Worm (Caenorhabditis elegans): ENCODE measurements around the gene Y69E1A.8.

Gene Y69E1A.8

DNA sequence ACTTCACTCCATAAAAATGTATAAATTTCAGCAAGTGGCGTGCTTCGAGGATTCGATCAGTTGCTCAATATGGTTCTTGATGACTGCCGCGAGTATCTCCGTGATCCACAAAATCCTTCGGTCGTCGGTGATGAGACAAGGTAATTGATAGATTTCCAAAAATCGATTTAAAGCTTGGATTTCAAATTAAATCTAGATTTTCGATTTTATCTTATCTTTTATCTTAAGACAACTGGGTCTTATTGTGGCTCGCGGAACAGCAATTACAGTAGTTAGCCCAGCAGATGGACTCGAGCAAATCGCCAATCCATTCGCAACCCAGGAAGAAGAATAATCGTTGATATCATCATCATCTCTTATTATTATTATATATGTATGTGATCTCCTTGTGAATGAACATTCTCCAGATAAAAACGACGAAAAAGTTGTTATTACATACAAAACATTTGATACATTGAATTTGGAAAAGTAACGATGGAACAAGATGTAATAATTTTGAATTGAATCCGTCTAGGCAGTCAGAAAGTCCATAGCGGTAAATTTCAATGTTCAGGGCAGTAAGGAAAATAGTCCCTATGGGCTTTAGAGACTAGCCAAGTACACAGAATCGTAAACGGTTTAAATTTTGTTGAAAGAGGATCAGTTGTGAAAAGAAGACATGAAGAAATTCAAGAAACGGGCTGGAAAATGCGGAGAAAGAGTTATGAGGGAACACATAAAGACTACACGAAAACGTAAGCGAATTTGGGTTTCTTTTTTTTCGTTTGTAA, 32.4 kb upstream of the Y69E1A.8 start:
- TF ChIP-seq unc-120 (tag; optimal IDR thresholded peaks at IDR 0.05; ENCODE audit: poor library complexity, severe bottlenecking) (no peak), ces-1 (GFP tag; optimal IDR thresholded peaks at IDR 0.05) (no peak), mls-2 (tag; optimal IDR thresholded peaks at IDR 0.05) (no peak), nhr-2 (tag; optimal IDR thresholded peaks at IDR 0.05) (no peak), zip-8 (tag; optimal IDR thresholded peaks at IDR 0.05) (no peak), ham-2 (GFP tag; optimal IDR thresholded peaks at IDR 0.05) (no peak), elt-3 (tag; optimal IDR thresholded peaks at IDR 0.05) (no peak), tbx-8 (GFP tag; optimal IDR thresholded peaks at IDR 0.05) (no peak), ceh-83 (GFP tag; optimal IDR thresholded peaks at IDR 0.05) (no peak), sptf-1 (tag; optimal IDR thresholded peaks at IDR 0.05) (no peak), lin-32 (GFP tag; optimal IDR thresholded peaks at IDR 0.05) (no peak), ztf-11 (tag; optimal IDR thresholded peaks at IDR 0.05) (no peak), M03D4.4 (tag; optimal IDR thresholded peaks at IDR 0.05) (no peak), lin-13 (tag; optimal IDR thresholded peaks at IDR 0.05) (no peak), sem-2 (GFP tag; optimal IDR thresholded peaks at IDR 0.05) (no peak), blmp-1 (tag; optimal IDR thresholded peaks at IDR 0.05) (no peak), nhr-28 (tag; optimal IDR thresholded peaks at IDR 0.05) (no peak), ceh-43 (GFP tag; optimal IDR thresholded peaks at IDR 0.05) (no peak)

DNA sequence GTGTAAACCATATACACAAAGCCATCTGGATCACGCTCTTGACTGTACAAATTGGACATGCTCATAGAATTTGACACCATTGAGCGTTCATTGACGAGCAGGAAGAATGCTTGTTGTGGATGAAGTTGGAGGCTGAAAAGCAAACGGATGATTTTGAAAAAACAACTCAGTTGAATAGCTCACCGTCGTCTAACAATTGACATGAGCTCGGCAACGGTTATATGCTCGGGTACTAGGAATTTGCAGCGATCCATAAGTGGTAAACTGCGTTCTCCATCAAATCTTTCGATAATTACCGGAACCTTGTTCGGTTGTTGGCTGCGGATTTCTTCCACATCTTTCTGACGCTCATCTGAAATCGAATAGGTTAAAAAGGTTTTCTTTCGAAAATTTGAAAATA, 31.6 kb upstream of the Y69E1A.8 start:
- TF ChIP-seq nhr-28 (tag; optimal IDR thresholded peaks at IDR 0.05): no peak
- TF ChIP-seq bed-3 (GFP tag; optimal IDR thresholded peaks at IDR 0.05): no peak
- no peak for TF ChIP-seq zip-8 (tag; optimal IDR thresholded peaks at IDR 0.05)
- TF ChIP-seq ces-1 (GFP tag; optimal IDR thresholded peaks at IDR 0.05): no peak

DNA sequence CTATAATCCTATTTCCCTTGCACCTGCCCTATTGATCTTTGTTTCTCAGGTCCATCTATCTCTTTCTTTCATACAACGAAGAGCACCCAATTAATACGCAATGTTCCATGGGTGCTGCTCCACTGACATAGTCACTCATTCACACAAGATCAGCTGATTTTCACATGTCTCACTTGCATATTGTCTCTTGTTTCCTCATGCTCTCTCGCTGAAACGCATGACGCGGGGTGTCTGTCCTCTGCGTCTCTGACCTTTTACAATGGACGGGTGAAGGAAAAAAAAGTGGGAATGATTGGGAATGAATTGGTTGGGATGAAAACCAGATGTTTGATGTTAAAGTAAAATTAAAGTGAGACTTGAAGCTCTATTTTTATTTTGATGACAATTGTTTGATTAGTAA, 31.1 kb upstream of the Y69E1A.8 start:
- TF ChIP-seq unc-120 (tag; optimal IDR thresholded peaks at IDR 0.05; ENCODE audit: poor library complexity, severe bottlenecking) (peak; percentile 73), hlh-1 (tag; optimal IDR thresholded peaks at IDR 0.05) (peak; percentile 75), unc-62 (GFP tag; optimal IDR thresholded peaks at IDR 0.05) (peak; percentile 95), nhr-2 (tag; optimal IDR thresholded peaks at IDR 0.05) (peak; percentile 40), ces-1 (GFP tag; optimal IDR thresholded peaks at IDR 0.05) (peak; percentile 47), sptf-1 (tag; optimal IDR thresholded peaks at IDR 0.05) (peak; percentile 6), mls-2 (tag; optimal IDR thresholded peaks at IDR 0.05) (peak; percentile 12), cnd-1 (tag; optimal IDR thresholded peaks at IDR 0.05) (peak; percentile 27), lsy-2 (tag; optimal IDR thresholded peaks at IDR 0.05) (peak; percentile 40), M03D4.4 (tag; optimal IDR thresholded peaks at IDR 0.05) (no peak), ztf-11 (tag; optimal IDR thresholded peaks at IDR 0.05) (no peak), mep-1 (tag; optimal IDR thresholded peaks at IDR 0.05) (no peak), ceh-83 (GFP tag; optimal IDR thresholded peaks at IDR 0.05) (no peak)

DNA sequence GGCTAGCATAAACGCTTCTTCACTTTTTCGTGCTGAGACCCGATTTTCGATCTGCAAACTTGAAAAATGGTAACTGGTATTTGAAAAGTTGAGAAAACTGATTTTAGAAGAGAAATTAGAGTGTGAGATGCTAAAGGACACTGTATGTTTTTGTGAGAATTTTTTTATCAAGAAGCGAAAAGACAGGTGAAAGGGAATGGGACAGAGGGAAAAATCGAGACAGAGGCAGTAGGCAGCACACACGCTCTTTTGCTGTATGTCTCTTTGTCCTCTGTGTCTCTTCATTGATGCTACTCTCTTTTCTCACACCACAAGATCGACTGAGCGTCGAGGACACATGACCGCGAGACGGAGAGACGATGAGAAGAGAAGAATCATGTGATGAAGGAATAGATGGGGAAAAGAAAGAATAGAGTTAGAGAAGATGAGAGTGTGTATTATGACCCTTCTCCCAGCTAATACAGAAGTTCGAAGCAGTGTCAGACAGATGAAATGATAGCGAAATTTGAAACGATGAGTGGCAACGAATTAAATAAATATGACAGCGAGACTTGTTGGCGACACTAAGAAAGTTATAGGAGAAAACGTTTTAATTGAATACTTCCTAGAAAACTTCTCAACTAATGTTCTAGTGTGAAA, 30.4 kb upstream of the Y69E1A.8 start, which contains the start of gene lgg-2:
Gene lgg-2 (minus strand): TSS at position 51 of the 639 bp plus-strand sequence.
- TF ChIP-seq cnd-1 (tag; optimal IDR thresholded peaks at IDR 0.05) (peak; percentile 50), unc-39 (tag; optimal IDR thresholded peaks at IDR 0.05) (no peak), lin-32 (GFP tag; optimal IDR thresholded peaks at IDR 0.05) (peak; percentile 27), lin-13 (tag; optimal IDR thresholded peaks at IDR 0.05) (no peak), tbx-8 (GFP tag; optimal IDR thresholded peaks at IDR 0.05) (no peak), ceh-43 (GFP tag; optimal IDR thresholded peaks at IDR 0.05) (no peak), unc-120 (tag; optimal IDR thresholded peaks at IDR 0.05; ENCODE audit: poor library complexity, severe bottlenecking) (peak; percentile 74), blmp-1 (tag; optimal IDR thresholded peaks at IDR 0.05) (peak; percentile 45), lsy-2 (tag; optimal IDR thresholded peaks at IDR 0.05) (peak; percentile 46), elt-3 (tag; optimal IDR thresholded peaks at IDR 0.05) (no peak), drap-1 (GFP tag; optimal IDR thresholded peaks at IDR 0.05) (peak; percentile 20), elt-1 (tag; optimal IDR thresholded peaks at IDR 0.05; ENCODE audit: borderline replicate concordance, insufficient read depth) (peak; percentile 21), hlh-1 (tag; optimal IDR thresholded peaks at IDR 0.05) (peak; percentile 85), nhr-237 (tag; optimal IDR thresholded peaks at IDR 0.05) (peak; percentile 55), ces-1 (GFP tag; optimal IDR thresholded peaks at IDR 0.05) (peak; percentile 70), bed-3 (GFP tag; optimal IDR thresholded peaks at IDR 0.05) (no peak), mep-1 (tag; optimal IDR thresholded peaks at IDR 0.05) (peak; percentile 68), mls-2 (tag; optimal IDR thresholded peaks at IDR 0.05) (peak; percentile 35), ham-2 (GFP tag; optimal IDR thresholded peaks at IDR 0.05) (peak; percentile 76), ceh-39 (tag; optimal IDR thresholded peaks at IDR 0.05) (peak; percentile 82), ztf-11 (tag; optimal IDR thresholded peaks at IDR 0.05) (peak; percentile 49), pha-4 (tag; optimal IDR thresholded peaks at IDR 0.05) (peak; percentile 45), nhr-12 (tag; optimal IDR thresholded peaks at IDR 0.05) (peak; percentile 53), unc-62 (GFP tag; optimal IDR thresholded peaks at IDR 0.05) (peak; percentile 86), snpc-4 (tag; optimal IDR thresholded peaks at IDR 0.05) (no peak)
